Worm (Caenorhabditis elegans) whole organism, midembryonic: ENCODE results near the gene F07G11.4.

Experiments
- T22C8.4 ChIP-seq: fragments of 200-800 bp; sonication (Bioruptor generic); IDR thresholded peaks from 2 replicates; pipeline ENCODE4 v1.3.6; 2022; ENCODE audit warnings: missing genetic modification characterization, missing compliant biosample characterization
- flt-1 ChIP-seq: fragments of 200-800 bp; sonication (Bioruptor generic); IDR thresholded peaks from 2 replicates; pipeline ENCODE4 v1.3.6; 2022; ENCODE audit warnings: missing genetic modification characterization, missing compliant biosample characterization
- med-1 ChIP-seq: sonication (generic microtip); optimal IDR thresholded peaks from 2 replicates; lab custom pipeline; 2017; ENCODE audit warnings: missing genetic modification characterization, mild to moderate bottlenecking, missing compliant biosample characterization, antibody characterized with exemption, missing genetic modification reagents; ENCODE audit not compliant: insufficient read depth

- TF ChIP-seq med-1 (GFP tag; lab: Kevin White, UChicago) (no peak), flt-1 (GFP tag; lab: Robert Waterston, UW) (no peak), T22C8.4 (GFP tag; lab: Robert Waterston, UW) (no peak)
Measured at ce11 chrV:7279090-7279489, 16.1 kb downstream of the F07G11.4 start, which contains the start of gene C13A2.4.
